Worm (Caenorhabditis elegans): ENCODE measurements around the gene fip-1.
A peak's percentile ranks its signal among the peaks of the same experiment; 100 is the strongest.

fip-1 gene

ce11 chrIII:8639188-8639795, at the start of gene fip-1:
fip-1 (plus strand) TSS chrIII:8639745.
- TF ChIP-seq fos-1 (tag; optimal IDR thresholded peaks at IDR 0.05) (no peak), R02D3.7 (tag; optimal IDR thresholded peaks at IDR 0.05) (no peak), snpc-4 (tag; optimal IDR thresholded peaks at IDR 0.05) (no peak), lin-39 (tag; optimal IDR thresholded peaks at IDR 0.05) (no peak), daf-12 (tag; optimal IDR thresholded peaks at IDR 0.05) (no peak), nhr-48 (tag; optimal IDR thresholded peaks at IDR 0.05) (peak; percentile 20), fkh-10 (GFP tag; optimal IDR thresholded peaks at IDR 0.05) (no peak), egl-27 (tag; optimal IDR thresholded peaks at IDR 0.05) (no peak), T26A8.4 (GFP tag; IDR thresholded peaks at IDR 0.05) (no peak), snpc-1.2 (GFP tag; IDR thresholded peaks at IDR 0.05) (peak; percentile 59), ceh-62 (tag; optimal IDR thresholded peaks at IDR 0.05) (no peak), mxl-2 (GFP tag; conservative IDR thresholded peaks at IDR 0.05) (no peak), ceh-20 (GFP tag; IDR thresholded peaks at IDR 0.05) (peak; percentile 51; the same call in 1 of the 2 replicates), dpl-1 (GFP tag; optimal IDR thresholded peaks at IDR 0.05) (no peak), ceh-28 (tag; optimal IDR thresholded peaks at IDR 0.05) (no peak), zfp-2 (tag; optimal IDR thresholded peaks at IDR 0.05) (no peak), pqm-1 (tag; optimal IDR thresholded peaks at IDR 0.05) (no peak), unc-62 (GFP tag; optimal IDR thresholded peaks at IDR 0.05 in 1 of 2) (no peak), unc-62 (tag; optimal IDR thresholded peaks at IDR 0.05) (no peak), spr-1 (tag; optimal IDR thresholded peaks at IDR 0.05) (no peak), Y5F2A.4 (GFP tag; optimal IDR thresholded peaks at IDR 0.05) (no peak), nhr-25 (tag; optimal IDR thresholded peaks at IDR 0.05; ENCODE audit: borderline replicate concordance, insufficient read depth) (no peak), duxl-1 (tag; optimal IDR thresholded peaks at IDR 0.05; ENCODE audit: poor library complexity) (peak; percentile 66), skn-1 (tag; optimal IDR thresholded peaks at IDR 0.05) (no peak), hlh-30 (tag; optimal IDR thresholded peaks at IDR 0.05; ENCODE audit: insufficient read depth) (peak; percentile 41), lin-29 (GFP tag; IDR thresholded peaks at IDR 0.05) (no peak), nhr-41 (GFP tag; IDR thresholded peaks at IDR 0.05) (no peak), gei-8 (GFP tag; optimal IDR thresholded peaks at IDR 0.05) (peak; percentile 36), mes-2 (tag; optimal IDR thresholded peaks at IDR 0.05; ENCODE audit: poor library complexity, severe bottlenecking) (peak; percentile 55), tag-97 (GFP tag; IDR thresholded peaks at IDR 0.05) (no peak), ama-1 (optimal IDR thresholded peaks at IDR 0.05) (no peak), zip-11 (GFP tag; IDR thresholded peaks at IDR 0.05) (no peak), daf-19 (GFP tag; conservative IDR thresholded peaks at IDR 0.05) (no peak), T20F7.1 (GFP tag; optimal IDR thresholded peaks at IDR 0.05) (no peak), unc-130 (GFP tag; optimal IDR thresholded peaks at IDR 0.05) (peak; percentile 33), daf-8 (GFP tag; IDR thresholded peaks at IDR 0.05) (no peak), php-3 (GFP tag; IDR thresholded peaks at IDR 0.05) (no peak), dmd-9 (GFP tag; IDR thresholded peaks at IDR 0.05) (no peak), F44E2.7 (GFP tag; IDR thresholded peaks at IDR 0.05) (no peak), dve-1 (tag; optimal IDR thresholded peaks at IDR 0.05; ENCODE audit: insufficient read depth) (peak; percentile 37), lin-1 (GFP tag; IDR thresholded peaks at IDR 0.05) (no peak), nhr-6 (tag; optimal IDR thresholded peaks at IDR 0.05) (no peak), jun-1 (tag; optimal IDR thresholded peaks at IDR 0.05) (no peak), vab-7 (GFP tag; IDR thresholded peaks at IDR 0.05) (peak; percentile 81), cey-2 (tag; optimal IDR thresholded peaks at IDR 0.05; ENCODE audit: borderline replicate concordance, insufficient read depth) (no peak), attf-4 (tag; optimal IDR thresholded peaks at IDR 0.05) (no peak), daf-16 (GFP tag; optimal IDR thresholded peaks at IDR 0.05) (peak in 1 of 2 experiments; percentile 77), daf-16 (tag; optimal IDR thresholded peaks at IDR 0.05) (peak; percentile 57), zag-1 (tag; optimal IDR thresholded peaks at IDR 0.05) (no peak), aly-2 (tag; optimal IDR thresholded peaks at IDR 0.05) (no peak), aha-1 (tag) (peak; percentile 92), F10B5.3 (tag; optimal IDR thresholded peaks at IDR 0.05) (no peak)
